Fruit fly (Drosophila melanogaster): Measurements from ENCODE around the gene CG3301.

DNA sequence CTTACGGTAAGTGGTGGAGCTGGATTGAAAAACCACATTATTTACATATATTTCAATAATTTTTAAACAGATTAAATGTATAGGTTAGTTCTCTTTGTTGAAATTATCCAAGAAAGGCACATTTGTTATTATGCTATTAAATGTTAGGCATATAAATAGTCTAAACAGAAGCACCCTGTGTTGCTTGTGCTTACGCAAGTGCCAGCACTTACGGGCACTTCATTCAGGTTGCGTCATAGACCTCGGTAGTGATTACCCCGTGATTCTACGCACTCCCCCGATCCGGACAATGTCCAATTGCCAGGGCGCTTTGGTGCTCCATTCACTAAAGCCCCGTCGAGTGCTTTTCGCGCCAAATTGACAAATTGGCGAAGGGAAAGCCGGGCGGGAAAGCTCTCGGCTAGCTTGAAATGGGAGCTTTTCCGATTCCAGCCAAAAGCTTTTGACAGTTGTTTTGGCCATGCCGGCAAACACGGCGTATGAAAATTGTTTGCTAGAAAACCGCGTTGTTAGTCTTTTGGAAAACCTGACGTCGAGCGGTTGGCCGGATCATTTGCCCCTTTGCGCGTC is 29.5 kb downstream of the CG3301 start, which contains the start of gene ETHR:
- no peak for TF ChIP-seq gl (tag; optimal IDR thresholded peaks at IDR 0.05)
- peak; percentile 3 for TF ChIP-seq Pif1A (GFP tag; optimal IDR thresholded peaks at IDR 0.05)
- no peak for TF ChIP-seq CG10348 (GFP tag; IDR thresholded peaks at IDR 0.05)
- no peak for TF ChIP-seq CG15710 (tag; optimal IDR thresholded peaks at IDR 0.05)
- no peak for TF ChIP-seq Snoo (tag; optimal IDR thresholded peaks at IDR 0.05)
- TF ChIP-seq Ets98B (GFP tag; IDR thresholded peaks at IDR 0.05) = no peak
- TF ChIP-seq CG8301 (tag; optimal IDR thresholded peaks at IDR 0.05) = no peak
- no peak for TF ChIP-seq CG9948 (tag; optimal IDR thresholded peaks at IDR 0.05)

Data from whole organism, pupa.